Worm (Caenorhabditis elegans): ENCODE results near the gene plc-2.

ce11 chrV:15193909-15194308 is 1.5 kb downstream of the plc-2 start, which contains the start of gene Y75B12B.13:
- TF ChIP-seq klf-2 (GFP tag; conservative IDR thresholded peaks at IDR 0.05) (no peak), tab-1 (GFP tag; IDR thresholded peaks at IDR 0.05) (no peak), med-1 (GFP tag; optimal IDR thresholded peaks at IDR 0.05; ENCODE audit: insufficient read depth) (no peak), flt-1 (GFP tag; IDR thresholded peaks at IDR 0.05) (no peak), T22C8.4 (GFP tag; IDR thresholded peaks at IDR 0.05) (no peak), ztf-23 (GFP tag; IDR thresholded peaks at IDR 0.05) (no peak), ref-1 (GFP tag; conservative IDR thresholded peaks at IDR 0.05) (no peak), cog-1 (tag; optimal IDR thresholded peaks at IDR 0.05) (no peak), ztf-29 (GFP tag; IDR thresholded peaks at IDR 0.05) (no peak)
